Fruit fly (Drosophila melanogaster): ENCODE data around the gene CG34132.

The CG34132 gene

dm6 chr2L:7885271-7885670 is at the start of gene CG34132, which contains the start of gene SmE:
Gene CG34132 (plus strand): TSS chr2L:7885503.
Gene SmE (minus strand): TSS chr2L:7885450.
- TF ChIP-seq psq (optimal IDR thresholded peaks at IDR 0.05) (no peak), CG8478 (optimal IDR thresholded peaks at IDR 0.05) (no peak), usp (GFP tag; optimal IDR thresholded peaks at IDR 0.05) (no peak), Dll (optimal IDR thresholded peaks at IDR 0.05) (no peak), EcR (GFP tag; optimal IDR thresholded peaks at IDR 0.05) (no peak), pan (optimal IDR thresholded peaks at IDR 0.05) (no peak)

dm6 chr2L:7838024-7838423 is 47.3 kb upstream of the CG34132 start:
- TF ChIP-seq CG8478 (optimal IDR thresholded peaks at IDR 0.05) (no peak), pan (optimal IDR thresholded peaks at IDR 0.05) (no peak)

dm6 chr2L:7840152-7840551 is 45.2 kb upstream of the CG34132 start, which contains the start of gene CG14537:
Gene CG14537 (plus strand): TSS chr2L:7840452.
- TF ChIP-seq Dll (optimal IDR thresholded peaks at IDR 0.05) (no peak), usp (GFP tag; optimal IDR thresholded peaks at IDR 0.05) (no peak), psq (optimal IDR thresholded peaks at IDR 0.05) (no peak), CG8478 (optimal IDR thresholded peaks at IDR 0.05) (no peak), pan (optimal IDR thresholded peaks at IDR 0.05) (no peak), EcR (GFP tag; optimal IDR thresholded peaks at IDR 0.05) (no peak)

dm6 chr2L:7841244-7841643 is 44.1 kb upstream of the CG34132 start:
- no peak for TF ChIP-seq Dll (optimal IDR thresholded peaks at IDR 0.05)
- no peak for TF ChIP-seq EcR (GFP tag; optimal IDR thresholded peaks at IDR 0.05)
- TF ChIP-seq usp (GFP tag; optimal IDR thresholded peaks at IDR 0.05), result no peak
- TF ChIP-seq psq (optimal IDR thresholded peaks at IDR 0.05), result no peak

- TF ChIP-seq psq (optimal IDR thresholded peaks at IDR 0.05) (no peak), pan (optimal IDR thresholded peaks at IDR 0.05) (no peak), usp (GFP tag; optimal IDR thresholded peaks at IDR 0.05) (no peak), CG8478 (optimal IDR thresholded peaks at IDR 0.05) (no peak), Dll (optimal IDR thresholded peaks at IDR 0.05) (no peak), EcR (GFP tag; optimal IDR thresholded peaks at IDR 0.05) (no peak)
Measured at dm6 chr2L:7849472-7849871, 35.8 kb upstream of the CG34132 start.

- TF ChIP-seq usp (GFP tag; optimal IDR thresholded peaks at IDR 0.05) (no peak), CG8478 (optimal IDR thresholded peaks at IDR 0.05) (no peak), Dll (optimal IDR thresholded peaks at IDR 0.05) (no peak), psq (optimal IDR thresholded peaks at IDR 0.05) (no peak), pan (optimal IDR thresholded peaks at IDR 0.05) (no peak), EcR (GFP tag; optimal IDR thresholded peaks at IDR 0.05) (no peak)
Measured at dm6 chr2L:7850406-7850805, 34.9 kb upstream of the CG34132 start.

- TF ChIP-seq pan (optimal IDR thresholded peaks at IDR 0.05) (no peak), EcR (GFP tag; optimal IDR thresholded peaks at IDR 0.05) (no peak), CG8478 (optimal IDR thresholded peaks at IDR 0.05) (no peak), Dll (optimal IDR thresholded peaks at IDR 0.05) (no peak), psq (optimal IDR thresholded peaks at IDR 0.05) (no peak), usp (GFP tag; optimal IDR thresholded peaks at IDR 0.05) (no peak)
Measured at dm6 chr2L:7851609-7852008, 33.7 kb upstream of the CG34132 start.

- TF ChIP-seq pan (optimal IDR thresholded peaks at IDR 0.05) (no peak), Dll (optimal IDR thresholded peaks at IDR 0.05) (no peak), usp (GFP tag; optimal IDR thresholded peaks at IDR 0.05) (no peak), EcR (GFP tag; optimal IDR thresholded peaks at IDR 0.05) (no peak), psq (optimal IDR thresholded peaks at IDR 0.05) (no peak), CG8478 (optimal IDR thresholded peaks at IDR 0.05) (no peak)
Measured at dm6 chr2L:7855108-7855507, 30.2 kb upstream of the CG34132 start, which contains the start of gene CG14535. Gene CG14535 (minus strand): TSS chr2L:7855475.

- TF ChIP-seq EcR (GFP tag; optimal IDR thresholded peaks at IDR 0.05), result peak; percentile 71 to 86
Measured at dm6 chr2L:7856380-7857127, 28.7 kb upstream of the CG34132 start, which contains the start of gene lectin-28C. Gene lectin-28C (plus strand): TSS chr2L:7857077.

dm6 chr2L:7860739-7861138 is 24.6 kb upstream of the CG34132 start, which contains the start of gene TwdlE:
Gene TwdlE (minus strand): TSS chr2L:7860839.
- TF ChIP-seq psq (optimal IDR thresholded peaks at IDR 0.05), result no peak
- TF ChIP-seq EcR (GFP tag; optimal IDR thresholded peaks at IDR 0.05), result no peak
- no peak for TF ChIP-seq CG8478 (optimal IDR thresholded peaks at IDR 0.05)
- TF ChIP-seq usp (GFP tag; optimal IDR thresholded peaks at IDR 0.05), result no peak
- TF ChIP-seq pan (optimal IDR thresholded peaks at IDR 0.05), result no peak
- TF ChIP-seq Dll (optimal IDR thresholded peaks at IDR 0.05), result no peak

- TF ChIP-seq Dll (optimal IDR thresholded peaks at IDR 0.05), result no peak
Measured at dm6 chr2L:7861733-7862132, 23.6 kb upstream of the CG34132 start.

dm6 chr2L:7868608-7869007 is 16.7 kb upstream of the CG34132 start:
- no peak for TF ChIP-seq Dll (optimal IDR thresholded peaks at IDR 0.05)
- TF ChIP-seq usp (GFP tag; optimal IDR thresholded peaks at IDR 0.05), result no peak
- no peak for TF ChIP-seq EcR (GFP tag; optimal IDR thresholded peaks at IDR 0.05)
- no peak for TF ChIP-seq psq (optimal IDR thresholded peaks at IDR 0.05)
- TF ChIP-seq CG8478 (optimal IDR thresholded peaks at IDR 0.05), result no peak

- no peak for TF ChIP-seq pan (optimal IDR thresholded peaks at IDR 0.05)
- TF ChIP-seq EcR (GFP tag; optimal IDR thresholded peaks at IDR 0.05), result no peak
- TF ChIP-seq Dll (optimal IDR thresholded peaks at IDR 0.05), result peak; percentile 40
- no peak for TF ChIP-seq CG8478 (optimal IDR thresholded peaks at IDR 0.05)
Measured at dm6 chr2L:7870212-7870611, 15.1 kb upstream of the CG34132 start.
